Worm (Caenorhabditis elegans): ENCODE results near the gene Y60A3A.8.

Gene Y60A3A.8

ce11 chrV:19999100-19999499 lies 49.3 kb downstream of the Y60A3A.8 start:
- no peak for TF ChIP-seq him-1 (tag; optimal IDR thresholded peaks at IDR 0.05)
- no peak for TF ChIP-seq W03F9.2 (tag; optimal IDR thresholded peaks at IDR 0.05)
- TF ChIP-seq dao-5 (tag; optimal IDR thresholded peaks at IDR 0.05), result no peak

- TF ChIP-seq W03F9.2 (tag; optimal IDR thresholded peaks at IDR 0.05) (no peak), him-1 (tag; optimal IDR thresholded peaks at IDR 0.05) (no peak), dao-5 (tag; optimal IDR thresholded peaks at IDR 0.05) (no peak)
Observed at ce11 chrV:19999789-20000188, 50.0 kb downstream of the Y60A3A.8 start.

ce11 chrV:20000639-20001038 lies 50.9 kb downstream of the Y60A3A.8 start:
- TF ChIP-seq him-1 (tag; optimal IDR thresholded peaks at IDR 0.05) (no peak), W03F9.2 (tag; optimal IDR thresholded peaks at IDR 0.05) (no peak), dao-5 (tag; optimal IDR thresholded peaks at IDR 0.05) (no peak)

ce11 chrV:20002194-20002593 lies 52.4 kb downstream of the Y60A3A.8 start:
- no peak for TF ChIP-seq W03F9.2 (tag; optimal IDR thresholded peaks at IDR 0.05)
- TF ChIP-seq dao-5 (tag; optimal IDR thresholded peaks at IDR 0.05), result no peak

- TF ChIP-seq dao-5 (tag; optimal IDR thresholded peaks at IDR 0.05), result no peak
- no peak for TF ChIP-seq W03F9.2 (tag; optimal IDR thresholded peaks at IDR 0.05)
- TF ChIP-seq him-1 (tag; optimal IDR thresholded peaks at IDR 0.05), result no peak
Observed at ce11 chrV:20004385-20004784, 54.6 kb downstream of the Y60A3A.8 start, which contains the start of gene unc-51. TSS of gene unc-51 (minus strand) at chrV:20004485.
